5 worm cellular contexts compared by ENCODE assay signal in the genomic region with DNA sequence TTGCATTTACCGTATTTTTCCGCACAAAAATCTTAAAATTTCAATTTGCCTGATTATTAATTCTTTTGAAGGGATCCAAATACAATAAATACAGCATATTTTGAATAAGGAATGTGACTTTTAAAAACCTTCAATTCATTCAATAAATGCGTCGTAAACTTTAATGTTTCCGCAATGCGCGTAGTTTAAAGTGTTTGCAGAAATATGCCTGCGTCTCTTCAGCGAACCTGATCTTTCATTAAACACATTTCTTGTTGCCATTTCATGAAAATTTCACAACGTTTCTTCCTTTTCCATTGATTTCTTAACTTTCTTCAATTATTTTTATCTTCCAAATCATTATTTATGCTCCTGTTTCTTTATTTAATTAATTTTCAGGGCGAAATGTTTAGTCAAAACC.
A peak's percentile ranks its signal among the peaks of the same experiment; 100 is the strongest.
TF ChIP-seq lines count a peak whose summit lies in the region.

vps-37 (plus strand) TSS at position 378 of the 400 bp plus-strand sequence.

TF ChIP-seq in whole organism, L1 larva, 84 proteins besides CTCF, POLR2A, EP300 and RAD21 (continues in another document):
- TF ChIP-seq lin-15B (tag; optimal IDR thresholded peaks at IDR 0.05; lab: Kevin White, UChicago) (peak; percentile 78), unc-30 (tag; optimal IDR thresholded peaks at IDR 0.05; lab: Kevin White, UChicago) (peak; percentile 2), pax-3 (tag; optimal IDR thresholded peaks at IDR 0.05; lab: Kevin White, UChicago) (no peak), isw-1 (GFP tag; IDR thresholded peaks at IDR 0.05; lab: Robert Waterston, UW) (peak; percentile 61; the same call in 1 of the 2 replicates), alr-1 (tag; optimal IDR thresholded peaks at IDR 0.05; lab: Kevin White, UChicago; ENCODE audit: borderline replicate concordance) (no peak), F16B12.6 (tag; optimal IDR thresholded peaks at IDR 0.05; lab: Kevin White, UChicago) (peak; percentile 99), skn-1 (tag; optimal IDR thresholded peaks at IDR 0.05; lab: Kevin White, UChicago) (peak; percentile 57), nhr-12 (tag; optimal IDR thresholded peaks at IDR 0.05; lab: Kevin White, UChicago) (no peak), mdl-1 (tag; optimal IDR thresholded peaks at IDR 0.05; lab: Kevin White, UChicago) (peak in 1 of 2 experiments; percentile 33), snu-23 (GFP tag; optimal IDR thresholded peaks at IDR 0.05; lab: Kevin White, UChicago) (peak; percentile 88), unc-130 (tag; optimal IDR thresholded peaks at IDR 0.05; lab: Kevin White, UChicago) (peak; percentile 86), fos-1 (tag; optimal IDR thresholded peaks at IDR 0.05; lab: Kevin White, UChicago) (peak; percentile 73), irx-1 (tag; optimal IDR thresholded peaks at IDR 0.05; lab: Kevin White, UChicago) (peak; percentile 69), nhr-19 (GFP tag; conservative IDR thresholded peaks at IDR 0.05; lab: Robert Waterston, UW) (peak; percentile 82), zag-1 (tag; optimal IDR thresholded peaks at IDR 0.05; lab: Kevin White, UChicago) (peak; percentile 53), ceh-8 (GFP tag; optimal IDR thresholded peaks at IDR 0.05; lab: Kevin White, UChicago) (peak; percentile 20), lin-13 (GFP tag; optimal IDR thresholded peaks at IDR 0.05; lab: Kevin White, UChicago) (peak; percentile 77)

TF ChIP-seq in whole organism, L3 larva, 47 proteins besides CTCF, POLR2A, EP300 and RAD21 (continues in another document):
- TF ChIP-seq sea-2 (GFP tag; optimal IDR thresholded peaks at IDR 0.05; lab: Kevin White, UChicago) = peak; percentile 54
- TF ChIP-seq pha-4 (tag; optimal IDR thresholded peaks at IDR 0.05; lab: Kevin White, UChicago) = peak; percentile 90
- TF ChIP-seq ztf-11 (tag; optimal IDR thresholded peaks at IDR 0.05; lab: Kevin White, UChicago) = no peak
- no peak for TF ChIP-seq ama-1 (optimal IDR thresholded peaks at IDR 0.05; lab: Kevin White, UChicago)
- no peak for TF ChIP-seq egl-5 (tag; optimal IDR thresholded peaks at IDR 0.05; lab: Kevin White, UChicago)
- no peak for TF ChIP-seq egl-27 (tag; optimal IDR thresholded peaks at IDR 0.05; lab: Kevin White, UChicago)
- no peak for TF ChIP-seq lin-39 (tag; optimal IDR thresholded peaks at IDR 0.05; lab: Kevin White, UChicago)
- TF ChIP-seq elt-1 (tag; optimal IDR thresholded peaks at IDR 0.05; lab: Kevin White, UChicago) = no peak
- TF ChIP-seq lsy-12 (tag; optimal IDR thresholded peaks at IDR 0.05; lab: Kevin White, UChicago) = no peak
- peak; percentile 74 for TF ChIP-seq hmg-11 (tag; optimal IDR thresholded peaks at IDR 0.05; lab: Kevin White, UChicago)
- no peak for TF ChIP-seq ceh-82 (tag; optimal IDR thresholded peaks at IDR 0.05; lab: Kevin White, UChicago)
- peak; percentile 54 for TF ChIP-seq nhr-43 (tag; optimal IDR thresholded peaks at IDR 0.05; lab: Kevin White, UChicago; ENCODE audit: poor library complexity, severe bottlenecking)
- peak; percentile 79 for TF ChIP-seq nfya-1 (tag; optimal IDR thresholded peaks at IDR 0.05; lab: Kevin White, UChicago; ENCODE audit: insufficient read depth)
- TF ChIP-seq fos-1 (tag; optimal IDR thresholded peaks at IDR 0.05; lab: Kevin White, UChicago) = no peak
- TF ChIP-seq nhr-23 (tag; optimal IDR thresholded peaks at IDR 0.05; lab: Kevin White, UChicago) = peak; percentile 87
- TF ChIP-seq ztf-4 (tag; optimal IDR thresholded peaks at IDR 0.05; lab: Kevin White, UChicago) = no peak
- peak in 1 of 2 experiments; percentile 28 for TF ChIP-seq eor-1 (tag; optimal IDR thresholded peaks at IDR 0.05; lab: Kevin White, UChicago)
- no peak for TF ChIP-seq nhr-76 (tag; optimal IDR thresholded peaks at IDR 0.05; lab: Kevin White, UChicago)

TF ChIP-seq in whole organism, early embryonic, 17 proteins besides CTCF, POLR2A, EP300 and RAD21:
- peak; percentile 20 for TF ChIP-seq F13C5.2 (tag; optimal IDR thresholded peaks at IDR 0.05; lab: Kevin White, UChicago)
- peak; percentile 14 for TF ChIP-seq ceh-36 (tag; optimal IDR thresholded peaks at IDR 0.05; lab: Kevin White, UChicago)
- TF ChIP-seq ceh-13 (GFP tag; optimal IDR thresholded peaks at IDR 0.05; lab: Kevin White, UChicago) = no peak
- TF ChIP-seq pes-1 (GFP tag; IDR thresholded peaks at IDR 0.05; lab: Robert Waterston, UW) = peak; percentile 29; the same call in 1 of the 2 replicates

TF ChIP-seq in whole organism, midembryonic, 9 proteins besides CTCF, POLR2A, EP300 and RAD21:
- TF ChIP-seq T22C8.4 (GFP tag; IDR thresholded peaks at IDR 0.05; lab: Robert Waterston, UW) (no peak), klf-2 (GFP tag; conservative IDR thresholded peaks at IDR 0.05; lab: Robert Waterston, UW) (no peak), ref-1 (GFP tag; conservative IDR thresholded peaks at IDR 0.05; lab: Robert Waterston, UW) (no peak), cog-1 (tag; optimal IDR thresholded peaks at IDR 0.05; lab: Kevin White, UChicago) (peak; percentile 45), med-1 (GFP tag; optimal IDR thresholded peaks at IDR 0.05; lab: Kevin White, UChicago; ENCODE audit: insufficient read depth) (no peak), ztf-29 (GFP tag; IDR thresholded peaks at IDR 0.05; lab: Robert Waterston, UW) (no peak), flt-1 (GFP tag; IDR thresholded peaks at IDR 0.05; lab: Robert Waterston, UW) (0 out of 2 replicates have a peak, but pooled peaks have one; percentile 59), tab-1 (GFP tag; IDR thresholded peaks at IDR 0.05; lab: Robert Waterston, UW) (peak; percentile 12; the same call in 1 of the 2 replicates), ztf-23 (GFP tag; IDR thresholded peaks at IDR 0.05; lab: Robert Waterston, UW) (peak; percentile 41; the same call in 1 of the 2 replicates)

TF ChIP-seq in whole organism, young adult, 124 proteins besides CTCF, POLR2A, EP300 and RAD21 (continues in another document):
- TF ChIP-seq mes-4 (tag; optimal IDR thresholded peaks at IDR 0.05; lab: Kevin White, UChicago) = no peak
- TF ChIP-seq zim-3 (tag; optimal IDR thresholded peaks at IDR 0.05; lab: Kevin White, UChicago) = no peak
- TF ChIP-seq Y53F4B.3 (GFP tag; IDR thresholded peaks at IDR 0.05; lab: Robert Waterston, UW) = no peak
- peak; percentile 78 for TF ChIP-seq lin-40 (tag; optimal IDR thresholded peaks at IDR 0.05; lab: Kevin White, UChicago)
- TF ChIP-seq ceh-40 (GFP tag; IDR thresholded peaks at IDR 0.05; lab: Robert Waterston, UW) = no peak
- TF ChIP-seq madf-8 (GFP tag; conservative IDR thresholded peaks at IDR 0.05; lab: Robert Waterston, UW) = peak; percentile 50; the same call in 1 of the 2 replicates
- TF ChIP-seq F49E8.2 (tag; optimal IDR thresholded peaks at IDR 0.05; lab: Kevin White, UChicago; ENCODE audit: insufficient read depth) = no peak
- TF ChIP-seq repo-1 (tag; optimal IDR thresholded peaks at IDR 0.05; lab: Kevin White, UChicago) = no peak
- no peak for TF ChIP-seq unc-62 (GFP tag; optimal IDR thresholded peaks at IDR 0.05; lab: Kevin White, UChicago)
- TF ChIP-seq ztf-3 (GFP tag; optimal IDR thresholded peaks at IDR 0.05; lab: Kevin White, UChicago) = no peak
- no peak for TF ChIP-seq ceh-79 (tag; optimal IDR thresholded peaks at IDR 0.05; lab: Kevin White, UChicago)
- no peak for TF ChIP-seq xnd-1 (tag; optimal IDR thresholded peaks at IDR 0.05; lab: Kevin White, UChicago)
- no peak for TF ChIP-seq Y95B8A.8 (GFP tag; IDR thresholded peaks at IDR 0.05; lab: Robert Waterston, UW)
- TF ChIP-seq nfyb-1 (GFP tag; IDR thresholded peaks at IDR 0.05; lab: Robert Waterston, UW) = peak; percentile 12; the same call in 1 of the 2 replicates
- no peak for TF ChIP-seq rpc-1 (optimal IDR thresholded peaks at IDR 0.05; lab: Kevin White, UChicago)
- TF ChIP-seq rpc-1 (tag; optimal IDR thresholded peaks at IDR 0.05; lab: Kevin White, UChicago) = no peak
- peak; percentile 46 for TF ChIP-seq efl-1 (GFP tag; optimal IDR thresholded peaks at IDR 0.05; lab: Kevin White, UChicago)
- TF ChIP-seq hsf-1 (GFP tag; IDR thresholded peaks at IDR 0.05; lab: Robert Waterston, UW) = no peak
- no peak for TF ChIP-seq chd-7 (tag; optimal IDR thresholded peaks at IDR 0.05; lab: Kevin White, UChicago)
- 0 out of 2 replicates have a peak, but pooled peaks have one; percentile 21 for TF ChIP-seq hmg-20 (GFP tag; IDR thresholded peaks at IDR 0.05; lab: Robert Waterston, UW)
- TF ChIP-seq him-1 (tag; optimal IDR thresholded peaks at IDR 0.05; lab: Kevin White, UChicago) = no peak
- TF ChIP-seq ekl-4 (GFP tag; IDR thresholded peaks at IDR 0.05; lab: Robert Waterston, UW) = no peak; the same call in 1 of the 2 replicates
- no peak for TF ChIP-seq ccch-3 (GFP tag; optimal IDR thresholded peaks at IDR 0.05; lab: Kevin White, UChicago)
- TF ChIP-seq zfh-2 (GFP tag; conservative IDR thresholded peaks at IDR 0.05; lab: Robert Waterston, UW) = no peak
- no peak for TF ChIP-seq atf-7 (tag; optimal IDR thresholded peaks at IDR 0.05; lab: Kevin White, UChicago)
- no peak for TF ChIP-seq ztf-6 (GFP tag; IDR thresholded peaks at IDR 0.05; lab: Robert Waterston, UW)
- TF ChIP-seq ztf-22 (GFP tag; optimal IDR thresholded peaks at IDR 0.05; lab: Kevin White, UChicago) = no peak
- TF ChIP-seq lin-35 (GFP tag; optimal IDR thresholded peaks at IDR 0.05; lab: Kevin White, UChicago) = peak in 1 of 3 experiments; percentile 70
- no peak for TF ChIP-seq F52B5.7 (tag; optimal IDR thresholded peaks at IDR 0.05; lab: Kevin White, UChicago)
- no peak for TF ChIP-seq attf-5 (GFP tag; optimal IDR thresholded peaks at IDR 0.05; lab: Kevin White, UChicago)
- peak; percentile 36; the same call in 1 of the 2 replicates for TF ChIP-seq cebp-1 (GFP tag; IDR thresholded peaks at IDR 0.05; lab: Robert Waterston, UW)
- TF ChIP-seq cebp-1 (tag; optimal IDR thresholded peaks at IDR 0.05; lab: Kevin White, UChicago) = peak; percentile 83
- TF ChIP-seq gei-17 (GFP tag; optimal IDR thresholded peaks at IDR 0.05; lab: Kevin White, UChicago) = no peak
- TF ChIP-seq lin-26 (GFP tag; IDR thresholded peaks at IDR 0.05; lab: Robert Waterston, UW) = no peak
- TF ChIP-seq lsl-1 (GFP tag; optimal IDR thresholded peaks at IDR 0.05; lab: Kevin White, UChicago) = peak; percentile 48
- TF ChIP-seq ztf-18 (tag; optimal IDR thresholded peaks at IDR 0.05; lab: Kevin White, UChicago) = no peak
- peak; percentile 62; the same call in 1 of the 2 replicates for TF ChIP-seq pbrm-1 (GFP tag; IDR thresholded peaks at IDR 0.05; lab: Robert Waterston, UW)
- peak; percentile 73 for TF ChIP-seq mcd-1 (GFP tag; IDR thresholded peaks at IDR 0.05; lab: Robert Waterston, UW)
- peak; percentile 11 for TF ChIP-seq F23B12.7 (tag; optimal IDR thresholded peaks at IDR 0.05; lab: Kevin White, UChicago; ENCODE audit: insufficient read depth)
- TF ChIP-seq dpl-1 (GFP tag; optimal IDR thresholded peaks at IDR 0.05; lab: Kevin White, UChicago) = peak; percentile 45
- no peak for TF ChIP-seq T07F8.4 (tag; optimal IDR thresholded peaks at IDR 0.05; lab: Kevin White, UChicago)
- TF ChIP-seq madf-6 (GFP tag; IDR thresholded peaks at IDR 0.05; lab: Robert Waterston, UW) = peak; percentile 83
- TF ChIP-seq F10E7.11 (tag; optimal IDR thresholded peaks at IDR 0.05; lab: Kevin White, UChicago) = no peak

Comparison
In these comparisons a context has a peak if more than half of its experiments do, and no peak if none do; other contexts are left out.
1. Of the 8 proteins assayed by ChIP-seq in both whole organism, young adult and whole organism, L1 larva: peak only in whole organism, young adult: none; only in whole organism, L1 larva: ama-1, nhr-90 and unc-130; in both: dpl-1, efl-1 and snpc-4; in neither: 1; mixed calls (peak in some experiments, not most) for 1.